Worm (Caenorhabditis elegans) whole organism, early embryonic: Measurements from ENCODE around the gene srh-275.

ENCODE experiments used
- aly-1 ChIP-seq: sonication (generic microtip); optimal IDR thresholded peaks from 2 replicates; lab custom pipeline; 2016; ENCODE audit warnings: missing genetic modification characterization, missing compliant biosample characterization
- ama-1 ChIP-seq: fragments of 150-350 bp; optimal IDR thresholded peaks from 2 replicates; lab custom pipeline; 2014
- ceh-13 ChIP-seq: fragments of 200-800 bp; sonication (Bioruptor generic); optimal IDR thresholded peaks from 2 replicates; lab custom pipeline; 2018; ENCODE audit warnings: mild to moderate bottlenecking, missing genetic modification characterization, missing compliant biosample characterization
- ceh-36 ChIP-seq: sonication (generic microtip); optimal IDR thresholded peaks from 2 replicates; lab custom pipeline; 2016; ENCODE audit warnings: missing genetic modification characterization, inconsistent platforms, missing compliant biosample characterization
- ets-7 ChIP-seq: sonication (generic microtip); optimal IDR thresholded peaks from 2 replicates; lab custom pipeline; 2016; ENCODE audit warnings: missing genotype, missing genetic modification characterization, missing compliant biosample characterization
- hmbx-1 ChIP-seq: sonication (generic microtip); optimal IDR thresholded peaks from 2 replicates; lab custom pipeline; 2016; ENCODE audit warnings: mild to moderate bottlenecking, missing genetic modification characterization, missing compliant biosample characterization
- pes-1 ChIP-seq: fragments of 200-800 bp; sonication (Bioruptor generic); IDR thresholded peaks from 2 replicates; pipeline ENCODE4 v1.3.6; 2022; ENCODE audit warnings: missing genetic modification reagents, missing genetic modification characterization, missing compliant biosample characterization
- scrt-1 ChIP-seq: fragments of 200-800 bp; sonication (Bioruptor generic); IDR thresholded peaks from 2 replicates; pipeline ENCODE4 v1.3.6; 2022; ENCODE audit warnings: missing genetic modification characterization, missing compliant biosample characterization
- sea-1 ChIP-seq: fragments of 200-800 bp; sonication (Bioruptor generic); conservative IDR thresholded peaks from 2 replicates; pipeline ENCODE4 v1.3.6; 2022; ENCODE audit warnings: missing genetic modification characterization, missing compliant biosample characterization
- tbx-11 ChIP-seq: fragments of 200-800 bp; sonication (Bioruptor generic); IDR thresholded peaks from 2 replicates; pipeline ENCODE4 v1.3.6; 2022; ENCODE audit warnings: missing genetic modification characterization, missing compliant biosample characterization

DNA sequence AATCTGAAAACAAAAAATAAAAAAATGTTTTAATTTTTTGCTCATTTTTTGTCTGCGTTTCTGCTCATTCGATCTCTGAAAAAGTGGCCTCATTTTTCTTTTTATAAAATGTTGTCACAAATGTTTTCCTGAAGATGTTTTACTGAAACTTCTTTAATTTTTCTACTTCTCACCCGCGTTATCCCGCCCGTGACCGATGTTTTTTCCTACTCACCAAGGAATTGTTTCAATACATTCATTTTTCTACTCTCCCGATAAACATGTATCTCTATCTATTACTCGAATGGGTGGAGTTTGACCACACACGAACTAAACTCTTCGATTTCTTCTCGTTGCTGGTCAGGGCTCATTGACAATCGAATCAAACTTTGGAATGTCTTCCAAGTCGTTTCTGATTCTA lies 21.9 kb upstream of the srh-275 start, which contains the start of gene F10G2.2:
- TF ChIP-seq ama-1 (lab: Kevin White, UChicago) (no peak), ceh-36 (tag; lab: Kevin White, UChicago) (no peak), sea-1 (GFP tag; lab: Robert Waterston, UW) (no peak), hmbx-1 (no peak), scrt-1 (no peak), tbx-11 (GFP tag; lab: Robert Waterston, UW) (no peak), ets-7 (no peak), pes-1 (GFP tag; lab: Robert Waterston, UW) (no peak), aly-1 (tag; lab: Kevin White, UChicago) (no peak), ceh-13 (GFP tag; lab: Kevin White, UChicago) (no peak)
